Worm (Caenorhabditis elegans) whole organism, L1 larva: ENCODE data around the gene T11G6.2.

Experiments
- C16A3.4 ChIP-seq: fragments of 150-350 bp; optimal IDR thresholded peaks from 2 replicates; lab custom pipeline; 2014; ENCODE audit warnings: missing biosample characterization, missing genetic modification characterization
- blmp-1 ChIP-seq: fragments of 150-350 bp; optimal IDR thresholded peaks from 2 replicates; lab custom pipeline; 2014; ENCODE audit warnings: missing biosample characterization, missing genetic modification characterization
- egl-27 ChIP-seq, 2 experiments: fragments of 150-350 bp in 1 of 2; sonication (generic microtip); optimal IDR thresholded peaks; 3 replicates each; lab custom pipeline; 2017 to 2018; ENCODE audit warnings: missing biosample characterization in 2 of 2, missing genetic modification characterization in 2 of 2, missing genetic modification reagents in 2 of 2
- hlh-17 ChIP-seq: fragments of 200-800 bp; sonication (Bioruptor generic); optimal IDR thresholded peaks from 2 replicates; lab custom pipeline; 2018; ENCODE audit warnings: missing genetic modification characterization, mild to moderate bottlenecking, missing compliant biosample characterization, moderate library complexity, borderline replicate concordance
- lin-35 ChIP-seq, 2 experiments: fragments of 150-350 bp; optimal IDR thresholded peaks; 2 replicates each; lab custom pipeline; 2014; ENCODE audit warnings: missing biosample characterization in 2 of 2, missing genetic modification characterization in 2 of 2, missing genetic modification reagents in 2 of 2
- lsy-2 ChIP-seq, 2 experiments: fragments of 150-350 bp; optimal IDR thresholded peaks; 2 replicates each; lab custom pipeline; 2014; ENCODE audit warnings: missing biosample characterization in 2 of 2, missing genetic modification characterization in 2 of 2
- mdl-1 ChIP-seq, 2 experiments: fragments of 150-350 bp; optimal IDR thresholded peaks; 2 replicates each; lab custom pipeline; 2014 to 2017; ENCODE audit warnings: missing biosample characterization in 2 of 2, missing genetic modification characterization in 2 of 2, inconsistent platforms in 1 of 2
- nhr-11 ChIP-seq: fragments of 150-350 bp; optimal IDR thresholded peaks from 2 replicates; lab custom pipeline; 2014; ENCODE audit warnings: missing biosample characterization, missing genetic modification characterization
- nhr-28 ChIP-seq: fragments of 150-350 bp; optimal IDR thresholded peaks from 2 replicates; lab custom pipeline; 2014; ENCODE audit warnings: missing biosample characterization, missing genetic modification characterization
- nhr-77 ChIP-seq: fragments of 150-350 bp; optimal IDR thresholded peaks from 2 replicates; lab custom pipeline; 2014; ENCODE audit warnings: missing biosample characterization, missing genetic modification characterization
- pqm-1 ChIP-seq: sonication (generic microtip); optimal IDR thresholded peaks from 3 replicates; lab custom pipeline; 2017; ENCODE audit warnings: missing biosample characterization, missing genetic modification characterization
- skn-1 ChIP-seq: fragments of 150-350 bp; optimal IDR thresholded peaks from 2 replicates; lab custom pipeline; 2014; ENCODE audit warnings: missing biosample characterization, missing genetic modification characterization
- tlp-1 ChIP-seq: fragments of 150-350 bp; optimal IDR thresholded peaks from 2 replicates; lab custom pipeline; 2014; ENCODE audit warnings: missing biosample characterization, missing genetic modification characterization
- vab-15 ChIP-seq: sonication (generic microtip); optimal IDR thresholded peaks from 2 replicates; lab custom pipeline; 2017; ENCODE audit warnings: missing genotype, mild to moderate bottlenecking, missing genetic modification characterization, missing compliant biosample characterization

DNA sequence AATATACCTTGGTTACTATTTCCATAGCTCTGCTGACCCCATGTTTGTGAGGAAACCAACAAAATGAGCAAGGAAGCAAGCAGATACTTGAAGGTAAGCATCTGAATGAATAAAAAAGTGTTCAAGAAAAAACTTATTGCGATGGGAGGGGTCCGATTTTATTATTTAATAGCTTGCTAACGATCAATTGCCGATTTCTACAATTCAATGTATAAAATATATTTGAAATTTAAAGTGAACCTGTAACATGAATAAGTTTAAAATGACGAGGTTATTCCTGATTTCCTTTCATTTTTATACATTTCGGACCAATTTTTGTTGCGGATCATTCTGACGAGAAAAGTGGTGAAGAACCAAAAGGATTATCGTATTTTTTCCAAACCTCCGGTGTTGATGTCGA is 38.2 kb upstream of the T11G6.2 start, which contains the start of gene srlf-13:
- TF ChIP-seq pqm-1 (tag; lab: Kevin White, UChicago) (no peak), egl-27 (tag; optimal IDR thresholded peaks at IDR 0.05; lab: Kevin White, UChicago) (no peak), hlh-17 (GFP tag; lab: Kevin White, UChicago) (no peak), mdl-1 (tag; optimal IDR thresholded peaks at IDR 0.05; lab: Kevin White, UChicago) (no peak), lin-35 (GFP tag; optimal IDR thresholded peaks at IDR 0.05; lab: Kevin White, UChicago) (no peak), blmp-1 (tag; lab: Kevin White, UChicago) (no peak), nhr-11 (no peak), nhr-77 (no peak), vab-15 (tag; lab: Kevin White, UChicago) (no peak), nhr-28 (tag; lab: Kevin White, UChicago) (no peak), skn-1 (tag; lab: Kevin White, UChicago) (no peak), C16A3.4 (tag; lab: Kevin White, UChicago) (no peak), tlp-1 (tag; lab: Kevin White, UChicago) (no peak), lsy-2 (tag; optimal IDR thresholded peaks at IDR 0.05; lab: Kevin White, UChicago) (no peak)
